Worm (Caenorhabditis elegans) whole organism, L4 larva: Measurements from ENCODE around the gene D1044.7.

Experiments used
- D1046.2 ChIP-seq: fragments of 200-800 bp; sonication (Bioruptor generic); IDR thresholded peaks from 2 replicates; pipeline ENCODE4 v1.3.6; 2022; ENCODE audit warnings: missing genetic modification characterization, missing compliant biosample characterization
- F10B5.3 ChIP-seq: sonication (generic microtip); optimal IDR thresholded peaks from 2 replicates; lab custom pipeline; 2016; ENCODE audit warnings: mild to moderate bottlenecking, missing genetic modification characterization, missing compliant biosample characterization
- Y105C5A.15 ChIP-seq: fragments of 200-800 bp; sonication (Bioruptor generic); IDR thresholded peaks from 2 replicates; pipeline ENCODE4 v1.3.6; 2022; ENCODE audit warnings: missing genetic modification characterization, missing compliant biosample characterization
- Y48G9A.11 ChIP-seq: fragments of 200-800 bp; sonication (Bioruptor generic); IDR thresholded peaks from 2 replicates; pipeline ENCODE4 v1.3.6; 2022; ENCODE audit warnings: missing genetic modification reagents, missing genetic modification characterization, missing compliant biosample characterization
- ZK337.2 ChIP-seq: fragments of 200-800 bp; sonication (Bioruptor generic); IDR thresholded peaks from 2 replicates; pipeline ENCODE4 v1.3.6; 2022; ENCODE audit warnings: missing genetic modification reagents, missing genetic modification characterization, missing compliant biosample characterization
- aha-1 ChIP-seq: fragments of 150-350 bp; peaks from one replicate; lab custom pipeline; 2014; ENCODE audit warnings: missing biosample characterization, missing genetic modification characterization
- aly-2 ChIP-seq: sonication (generic microtip); optimal IDR thresholded peaks from 2 replicates; lab custom pipeline; 2018; ENCODE audit warnings: missing biosample characterization, missing genetic modification characterization
- ama-1 ChIP-seq: fragments of 150-350 bp; optimal IDR thresholded peaks from 2 replicates; lab custom pipeline; 2014; ENCODE audit warnings: inconsistent platforms, mixed read lengths
- arid-1 ChIP-seq: fragments of 200-800 bp; sonication (Bioruptor generic); conservative IDR thresholded peaks from 2 replicates; pipeline ENCODE4 v1.3.6; 2022; ENCODE audit warnings: missing genetic modification reagents, missing genetic modification characterization, missing compliant biosample characterization
- ceh-28 ChIP-seq: fragments of 150-350 bp; optimal IDR thresholded peaks from 2 replicates; lab custom pipeline; 2014; ENCODE audit warnings: missing biosample characterization, missing genetic modification reagents, missing genetic modification characterization
- ceh-82 ChIP-seq: sonication (generic microtip); optimal IDR thresholded peaks from 2 replicates; lab custom pipeline; 2017; ENCODE audit warnings: missing biosample characterization, missing genetic modification characterization
- ctbp-1 ChIP-seq: fragments of 200-800 bp; sonication (Bioruptor generic); IDR thresholded peaks from 2 replicates; pipeline ENCODE4 v1.3.6; 2022; ENCODE audit warnings: missing genetic modification reagents, missing genetic modification characterization, missing compliant biosample characterization
- daf-19 ChIP-seq: fragments of 200-800 bp; sonication (Bioruptor generic); conservative IDR thresholded peaks from 2 replicates; pipeline ENCODE4 v1.3.6; 2022; ENCODE audit warnings: missing genetic modification characterization, missing compliant biosample characterization
- daf-8 ChIP-seq: fragments of 200-800 bp; sonication (Bioruptor generic); IDR thresholded peaks from 2 replicates; pipeline ENCODE4 v1.3.6; 2022; ENCODE audit warnings: missing genetic modification characterization, missing compliant biosample characterization
- dmd-6 ChIP-seq: fragments of 200-800 bp; sonication (Bioruptor generic); IDR thresholded peaks from 2 replicates; pipeline ENCODE4 v1.3.6; 2022; ENCODE audit warnings: missing genetic modification reagents, missing genetic modification characterization, missing compliant biosample characterization
- duxl-1 ChIP-seq: sonication (generic microtip); optimal IDR thresholded peaks from 2 replicates; lab custom pipeline; 2016; ENCODE audit warnings: mild to moderate bottlenecking, missing genetic modification characterization, moderate library complexity, missing compliant biosample characterization; ENCODE audit not compliant: poor library complexity
- gei-8 ChIP-seq: fragments of 200-800 bp; sonication (Bioruptor generic); optimal IDR thresholded peaks from 2 replicates; lab custom pipeline; 2018; ENCODE audit warnings: mild to moderate bottlenecking, missing genetic modification characterization, missing compliant biosample characterization
- hlh-11 ChIP-seq: fragments of 200-800 bp; sonication (Bioruptor generic); optimal IDR thresholded peaks from 2 replicates; lab custom pipeline; 2018; ENCODE audit warnings: mild to moderate bottlenecking, missing genetic modification characterization, missing compliant biosample characterization
- hlh-30 ChIP-seq: sonication (generic microtip); optimal IDR thresholded peaks from 2 replicates; lab custom pipeline; 2017; ENCODE audit warnings: antibody characterized with exemption, mild to moderate bottlenecking, missing genetic modification characterization, missing compliant biosample characterization; ENCODE audit not compliant: insufficient read depth
- lin-1 ChIP-seq: fragments of 200-800 bp; sonication (Bioruptor generic); IDR thresholded peaks from 2 replicates; pipeline ENCODE4 v1.3.6; 2022; ENCODE audit warnings: missing genetic modification reagents, missing genetic modification characterization, missing compliant biosample characterization
- lin-29 ChIP-seq: fragments of 200-800 bp; sonication (Bioruptor generic); IDR thresholded peaks from 2 replicates; pipeline ENCODE4 v1.3.6; 2022; ENCODE audit warnings: missing genetic modification reagents, missing genetic modification characterization, missing compliant biosample characterization
- mdt-29 ChIP-seq: fragments of 200-800 bp; sonication (Bioruptor generic); IDR thresholded peaks from 2 replicates; pipeline ENCODE4 v1.3.6; 2022; ENCODE audit warnings: missing genetic modification reagents, missing genetic modification characterization, missing compliant biosample characterization
- mxl-2 ChIP-seq: fragments of 200-800 bp; sonication (Bioruptor generic); conservative IDR thresholded peaks from 2 replicates; pipeline ENCODE4 v1.3.6; 2022; ENCODE audit warnings: missing genetic modification reagents, missing genetic modification characterization, missing compliant biosample characterization
- mxl-3 ChIP-seq: fragments of 200-800 bp; sonication (Bioruptor generic); optimal IDR thresholded peaks from 2 replicates; lab custom pipeline; 2018; ENCODE audit warnings: mild to moderate bottlenecking, missing genetic modification characterization, missing compliant biosample characterization
- nhr-10 ChIP-seq: fragments of 150-350 bp; optimal IDR thresholded peaks from 2 replicates; lab custom pipeline; 2014; ENCODE audit warnings: missing biosample characterization, missing genetic modification characterization
- nhr-102 ChIP-seq: sonication (generic microtip); optimal IDR thresholded peaks from 2 replicates; lab custom pipeline; 2016; ENCODE audit warnings: mild to moderate bottlenecking, missing genetic modification characterization, moderate library complexity, missing compliant biosample characterization
- nhr-25 ChIP-seq: sonication (generic microtip); optimal IDR thresholded peaks from 2 replicates; lab custom pipeline; 2017; ENCODE audit warnings: missing genetic modification characterization, mild to moderate bottlenecking, missing compliant biosample characterization, antibody characterized with exemption, moderate library complexity, borderline replicate concordance; ENCODE audit not compliant: insufficient read depth
- nhr-42 ChIP-seq: fragments of 200-800 bp; sonication (Bioruptor generic); IDR thresholded peaks from 2 replicates; pipeline ENCODE4 v1.3.6; 2022; ENCODE audit warnings: missing genetic modification characterization, missing compliant biosample characterization
- nhr-6 ChIP-seq: fragments of 150-350 bp; optimal IDR thresholded peaks from 2 replicates; lab custom pipeline; 2014; ENCODE audit warnings: missing biosample characterization, missing genetic modification characterization
- nhr-76 ChIP-seq: fragments of 150-350 bp; optimal IDR thresholded peaks from 2 replicates; lab custom pipeline; 2014; ENCODE audit warnings: missing biosample characterization, missing genetic modification characterization
- php-3 ChIP-seq: fragments of 200-800 bp; sonication (Bioruptor generic); IDR thresholded peaks from 2 replicates; pipeline ENCODE4 v1.3.6; 2022; ENCODE audit warnings: missing genetic modification reagents, missing genetic modification characterization, missing compliant biosample characterization
- rbr-2 ChIP-seq: sonication (generic microtip); optimal IDR thresholded peaks from 2 replicates; lab custom pipeline; 2016; ENCODE audit warnings: missing genotype, missing genetic modification characterization, missing compliant biosample characterization
- sdz-12 ChIP-seq: fragments of 200-800 bp; sonication (Bioruptor generic); optimal IDR thresholded peaks from 2 replicates; lab custom pipeline; 2018; ENCODE audit warnings: mild to moderate bottlenecking, missing genetic modification characterization, missing compliant biosample characterization
- set-16 ChIP-seq: fragments of 200-800 bp; sonication (Bioruptor generic); IDR thresholded peaks from 2 replicates; pipeline ENCODE4 v1.3.6; 2022; ENCODE audit warnings: missing genetic modification reagents, missing genetic modification characterization, missing compliant biosample characterization
- spr-1 ChIP-seq: sonication (generic microtip); optimal IDR thresholded peaks from 2 replicates; lab custom pipeline; 2016; ENCODE audit warnings: mild to moderate bottlenecking, missing genetic modification characterization, missing compliant biosample characterization
- tra-1 ChIP-seq: fragments of 200-800 bp; sonication (Bioruptor generic); IDR thresholded peaks from 2 replicates; pipeline ENCODE4 v1.3.6; 2022; ENCODE audit warnings: missing genetic modification reagents, missing genetic modification characterization, missing compliant biosample characterization
- zfp-3 ChIP-seq: fragments of 200-800 bp; sonication (Bioruptor generic); conservative IDR thresholded peaks from 2 replicates; pipeline ENCODE4 v1.3.6; 2022; ENCODE audit warnings: missing genetic modification reagents, missing genetic modification characterization, missing compliant biosample characterization
- zip-2 ChIP-seq: fragments of 150-350 bp; optimal IDR thresholded peaks from 2 replicates; lab custom pipeline; 2014; ENCODE audit warnings: missing biosample characterization, missing genetic modification characterization

The D1044.7 gene

DNA sequence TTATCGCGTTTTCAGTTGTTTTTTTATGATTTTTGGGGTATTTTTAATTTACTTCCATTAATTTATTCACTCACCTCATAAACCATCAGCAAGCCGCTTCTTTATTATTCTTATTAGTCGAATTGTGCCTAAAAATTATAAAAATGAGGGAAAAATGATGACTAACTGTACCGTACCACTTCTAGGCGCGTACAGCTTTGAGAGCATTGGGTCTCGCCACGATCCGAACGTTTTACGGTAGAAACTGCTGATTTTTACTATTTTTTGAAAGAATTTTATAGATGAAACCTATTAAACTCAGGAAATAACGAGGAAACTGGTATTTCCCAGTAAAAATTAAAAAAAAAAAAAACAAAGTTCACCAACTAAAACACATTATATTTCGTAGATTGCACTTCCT, 34.5 kb upstream of the D1044.7 start, which contains the start of gene D1044.6:
Gene D1044.6, minus strand, starts transcription at position 128 of the 400 bp plus-strand sequence.
- TF ChIP-seq php-3 (GFP tag; lab: Robert Waterston, UW) (no peak), mxl-2 (GFP tag; lab: Robert Waterston, UW) (no peak)

ce11 chrIII:5541777-5542176, 33.2 kb upstream of the D1044.7 start:
- TF ChIP-seq D1046.2 (GFP tag; lab: Robert Waterston, UW) (no peak), nhr-25 (tag; lab: Kevin White, UChicago) (no peak), lin-1 (GFP tag; lab: Robert Waterston, UW) (no peak), gei-8 (GFP tag; lab: Kevin White, UChicago) (peak; percentile 32), nhr-10 (tag; lab: Kevin White, UChicago) (no peak), dmd-6 (no peak), Y48G9A.11 (GFP tag; lab: Robert Waterston, UW) (no peak), aha-1 (tag; lab: Kevin White, UChicago) (peak; percentile 11), arid-1 (GFP tag; lab: Robert Waterston, UW) (no peak), hlh-30 (tag; lab: Kevin White, UChicago) (no peak), rbr-2 (tag; lab: Kevin White, UChicago) (no peak), daf-19 (GFP tag; lab: Robert Waterston, UW) (no peak), hlh-11 (tag; lab: Kevin White, UChicago) (peak; percentile 10), daf-8 (GFP tag; lab: Robert Waterston, UW) (no peak)

DNA sequence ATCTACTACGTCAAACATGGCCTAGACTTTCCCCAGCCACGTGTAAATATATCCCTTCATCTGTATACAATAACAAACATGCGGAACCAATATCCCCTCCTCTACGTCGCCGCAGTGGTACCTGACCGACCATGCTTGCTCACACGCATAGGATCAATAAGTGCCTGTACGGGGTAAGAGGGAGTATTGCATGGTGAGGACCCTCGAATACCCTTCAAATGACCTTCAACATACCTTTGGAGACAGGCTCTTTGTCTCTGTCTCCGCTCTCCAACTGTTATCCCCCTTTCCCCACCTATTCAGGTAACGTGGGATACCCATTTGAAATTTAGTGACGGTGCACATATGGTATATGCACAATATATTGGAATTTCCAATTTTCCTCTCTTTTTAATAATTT, 17.4 kb upstream of the D1044.7 start, which contains the start of gene dex-1:
Gene dex-1, plus strand, starts transcription at position 132 of the 400 bp plus-strand sequence.
- TF ChIP-seq lin-29 (GFP tag; lab: Robert Waterston, UW) (no peak), ctbp-1 (no peak), Y105C5A.15 (no peak), daf-8 (GFP tag; lab: Robert Waterston, UW) (no peak), hlh-30 (tag; lab: Kevin White, UChicago) (no peak), F10B5.3 (no peak), ceh-82 (tag; lab: Kevin White, UChicago) (no peak), tra-1 (GFP tag; lab: Robert Waterston, UW) (no peak)
- TF ChIP-seq, all 104 proteins: peak for 0

DNA sequence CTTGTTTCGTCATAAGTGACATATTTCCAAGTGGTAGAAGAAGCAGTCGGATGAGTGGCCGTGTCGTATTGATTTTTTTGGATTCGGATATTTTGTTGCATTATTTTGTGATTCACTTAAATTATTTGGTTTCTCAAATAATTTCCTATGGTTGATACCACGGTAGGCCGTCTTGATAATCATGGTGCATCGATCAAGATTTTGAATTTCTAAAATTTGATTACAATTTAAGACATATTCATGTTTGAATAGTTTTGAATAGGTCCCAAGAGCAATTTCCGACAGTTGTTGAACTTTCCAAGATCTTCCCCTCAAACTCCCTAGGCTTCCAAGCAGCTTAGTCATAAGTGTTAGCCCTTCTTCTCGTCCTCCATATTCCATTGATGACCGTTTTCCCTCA, 13.4 kb upstream of the D1044.7 start, which contains the start of gene D1044.4:
Gene D1044.4, minus strand, starts transcription at position 101 of the 400 bp plus-strand sequence.
- TF ChIP-seq ama-1 (lab: Kevin White, UChicago), result no peak
- no peak for TF ChIP-seq aly-2 (tag; lab: Kevin White, UChicago)
- no peak for TF ChIP-seq nhr-102 (tag; lab: Kevin White, UChicago)
- no peak for TF ChIP-seq ceh-28 (tag; lab: Kevin White, UChicago)

DNA sequence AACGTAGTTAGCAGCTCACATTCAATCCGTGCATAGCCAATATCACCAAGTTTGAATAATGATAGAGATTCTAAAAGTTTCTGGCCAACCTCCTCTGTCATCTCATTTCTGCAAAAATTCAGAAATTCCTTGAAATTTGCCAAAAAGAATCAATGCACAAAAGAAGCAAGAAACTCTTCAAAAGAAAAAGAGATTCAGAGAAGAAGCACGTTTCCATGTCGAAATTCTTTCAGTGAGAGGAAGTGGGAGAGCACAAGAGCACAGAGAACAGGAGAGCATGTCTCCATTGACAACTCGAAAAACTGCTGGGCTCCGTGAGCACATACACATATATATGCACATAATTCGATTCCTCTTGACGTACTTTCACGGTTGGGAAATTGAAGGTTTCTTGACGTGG, 8.9 kb upstream of the D1044.7 start, which contains the start of gene nekl-4:
Gene nekl-4, minus strand, starts transcription at position 101 of the 400 bp plus-strand sequence.
- TF ChIP-seq arid-1 (GFP tag; lab: Robert Waterston, UW), result no peak
- TF ChIP-seq aha-1 (tag; lab: Kevin White, UChicago), result peak; percentile 50

ce11 chrIII:5512502-5512901, 3.9 kb upstream of the D1044.7 start, which contains the start of gene pqn-25:
Gene pqn-25, minus strand, starts transcription at chrIII:5512602.
- TF ChIP-seq sdz-12 (GFP tag; lab: Kevin White, UChicago) (no peak), Y48G9A.11 (GFP tag; lab: Robert Waterston, UW) (no peak), nhr-76 (no peak), mxl-3 (GFP tag; lab: Kevin White, UChicago) (no peak), nhr-42 (GFP tag; lab: Robert Waterston, UW) (no peak), set-16 (GFP tag; lab: Robert Waterston, UW) (no peak), zip-2 (tag; lab: Kevin White, UChicago) (no peak), php-3 (GFP tag; lab: Robert Waterston, UW) (no peak), nhr-6 (tag; lab: Kevin White, UChicago) (no peak), gei-8 (GFP tag; lab: Kevin White, UChicago) (no peak), zfp-3 (GFP tag; lab: Robert Waterston, UW) (no peak), mdt-29 (GFP tag; lab: Robert Waterston, UW) (no peak), ZK337.2 (no peak), spr-1 (tag; lab: Kevin White, UChicago) (no peak), duxl-1 (no peak)
